6 worm cellular contexts compared by ENCODE assay signal in the genomic region with DNA sequence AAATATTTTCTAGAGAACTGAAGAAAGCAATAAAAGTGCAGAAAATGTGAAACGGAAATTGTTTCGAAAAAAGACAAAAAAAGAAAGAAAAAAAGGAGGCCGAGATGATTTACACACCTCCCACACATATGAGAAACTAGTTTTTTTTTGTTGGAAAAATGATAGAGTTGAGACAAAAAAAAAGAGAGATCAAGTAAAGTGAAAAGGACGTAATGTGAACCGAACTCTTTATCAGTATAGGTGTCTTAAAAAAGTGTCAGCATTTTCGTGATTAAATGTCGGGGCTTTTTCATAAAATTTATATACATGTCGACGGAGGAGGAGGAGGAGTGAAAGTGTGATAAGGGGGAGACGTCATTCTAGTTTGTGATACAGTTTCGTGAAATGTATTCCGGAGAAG.
A peak's percentile ranks its signal among the peaks of the same experiment; 100 is the strongest.
TF ChIP-seq lines count a peak whose summit lies in the region.

No protein-coding gene starts in this region.

TF ChIP-seq in whole organism, L1 larva, 84 proteins besides CTCF, POLR2A, EP300 and RAD21:
- no peak for TF ChIP-seq efl-1 (optimal IDR thresholded peaks at IDR 0.05; lab: Kevin White, UChicago)
- TF ChIP-seq efl-1 (GFP tag; optimal IDR thresholded peaks at IDR 0.05 in 1 of 2; lab: Kevin White, UChicago) = peak in 1 of 2 experiments; percentile 77
- no peak for TF ChIP-seq lsy-2 (tag; optimal IDR thresholded peaks at IDR 0.05; lab: Kevin White, UChicago)
- peak in 1 of 6 experiments; percentile 2 for TF ChIP-seq elt-3 (tag; optimal IDR thresholded peaks at IDR 0.05; lab: Kevin White, UChicago)
- TF ChIP-seq elt-2 (tag; optimal IDR thresholded peaks at IDR 0.05; lab: Kevin White, UChicago) = peak; percentile 63
- TF ChIP-seq blmp-1 (tag; optimal IDR thresholded peaks at IDR 0.05; lab: Kevin White, UChicago) = peak; percentile 21
- TF ChIP-seq nhr-90 (tag; optimal IDR thresholded peaks at IDR 0.05; lab: Kevin White, UChicago; ENCODE audit: poor library complexity) = peak; percentile 9
- TF ChIP-seq unc-98 (GFP tag; IDR thresholded peaks at IDR 0.05; lab: Robert Waterston, UW) = no peak
- peak in 1 of 2 experiments; percentile 0 for TF ChIP-seq lin-35 (GFP tag; optimal IDR thresholded peaks at IDR 0.05; lab: Kevin White, UChicago)
- no peak for TF ChIP-seq tbx-2 (tag; optimal IDR thresholded peaks at IDR 0.05; lab: Kevin White, UChicago)
- no peak for TF ChIP-seq snpc-4 (tag; optimal IDR thresholded peaks at IDR 0.05; lab: Kevin White, UChicago)
- TF ChIP-seq nhr-85 (tag; lab: Kevin White, UChicago) = peak; percentile 18

TF ChIP-seq in whole organism, L2 larva, 48 proteins besides CTCF, POLR2A, EP300 and RAD21 (continues in another document):
- TF ChIP-seq F13H6.1 (tag; optimal IDR thresholded peaks at IDR 0.05; lab: Kevin White, UChicago) (no peak), crh-2 (tag; optimal IDR thresholded peaks at IDR 0.05; lab: Kevin White, UChicago) (peak; percentile 35), Y55F3AM.14 (GFP tag; optimal IDR thresholded peaks at IDR 0.05; lab: Kevin White, UChicago) (no peak), sma-9 (GFP tag; optimal IDR thresholded peaks at IDR 0.05; lab: Kevin White, UChicago) (peak; percentile 28), sma-9 (tag; optimal IDR thresholded peaks at IDR 0.05; lab: Kevin White, UChicago) (no peak), lin-39 (tag; optimal IDR thresholded peaks at IDR 0.05; lab: Kevin White, UChicago) (no peak), nhr-21 (tag; optimal IDR thresholded peaks at IDR 0.05; lab: Kevin White, UChicago) (no peak), sma-3 (GFP tag; optimal IDR thresholded peaks at IDR 0.05; lab: Kevin White, UChicago) (no peak), ceh-16 (tag; optimal IDR thresholded peaks at IDR 0.05; lab: Kevin White, UChicago) (no peak), ztf-1 (GFP tag; conservative IDR thresholded peaks at IDR 0.05; lab: Robert Waterston, UW) (no peak), unc-62 (GFP tag; optimal IDR thresholded peaks at IDR 0.05; lab: Kevin White, UChicago) (no peak), fos-1 (tag; optimal IDR thresholded peaks at IDR 0.05; lab: Kevin White, UChicago) (peak; percentile 85), lin-13 (GFP tag; optimal IDR thresholded peaks at IDR 0.05; lab: Kevin White, UChicago) (no peak), lsy-2 (tag; optimal IDR thresholded peaks at IDR 0.05; lab: Kevin White, UChicago) (no peak), blmp-1 (tag; optimal IDR thresholded peaks at IDR 0.05; lab: Kevin White, UChicago; ENCODE audit: insufficient read depth) (peak; percentile 11), snpc-4 (tag; optimal IDR thresholded peaks at IDR 0.05; lab: Kevin White, UChicago) (no peak)

TF ChIP-seq in whole organism, L3 larva, 47 proteins besides CTCF, POLR2A, EP300 and RAD21 (continues in another document):
- TF ChIP-seq nfya-1 (tag; optimal IDR thresholded peaks at IDR 0.05; lab: Kevin White, UChicago; ENCODE audit: insufficient read depth) = no peak
- TF ChIP-seq aly-2 (tag; optimal IDR thresholded peaks at IDR 0.05; lab: Kevin White, UChicago) = no peak
- peak; percentile 90 for TF ChIP-seq elt-2 (tag; optimal IDR thresholded peaks at IDR 0.05; lab: Kevin White, UChicago)
- TF ChIP-seq mml-1 (tag; optimal IDR thresholded peaks at IDR 0.05; lab: Kevin White, UChicago) = no peak
- no peak for TF ChIP-seq fkh-10 (GFP tag; optimal IDR thresholded peaks at IDR 0.05; lab: Kevin White, UChicago)
- no peak for TF ChIP-seq elt-1 (tag; optimal IDR thresholded peaks at IDR 0.05; lab: Kevin White, UChicago)
- no peak for TF ChIP-seq nhr-76 (tag; optimal IDR thresholded peaks at IDR 0.05; lab: Kevin White, UChicago)
- no peak for TF ChIP-seq eor-1 (tag; optimal IDR thresholded peaks at IDR 0.05; lab: Kevin White, UChicago)
- TF ChIP-seq nhr-43 (tag; optimal IDR thresholded peaks at IDR 0.05; lab: Kevin White, UChicago; ENCODE audit: poor library complexity, severe bottlenecking) = no peak
- TF ChIP-seq ceh-82 (tag; optimal IDR thresholded peaks at IDR 0.05; lab: Kevin White, UChicago) = no peak
- TF ChIP-seq jun-1 (tag; optimal IDR thresholded peaks at IDR 0.05; lab: Kevin White, UChicago) = peak; percentile 42
- TF ChIP-seq nhr-12 (tag; optimal IDR thresholded peaks at IDR 0.05; lab: Kevin White, UChicago) = no peak
- no peak for TF ChIP-seq ZK546.5 (tag; optimal IDR thresholded peaks at IDR 0.05; lab: Kevin White, UChicago)
- TF ChIP-seq fos-1 (tag; optimal IDR thresholded peaks at IDR 0.05; lab: Kevin White, UChicago) = no peak
- TF ChIP-seq pqm-1 (tag; optimal IDR thresholded peaks at IDR 0.05; lab: Kevin White, UChicago) = peak; percentile 39
- no peak for TF ChIP-seq unc-62 (GFP tag; optimal IDR thresholded peaks at IDR 0.05; lab: Kevin White, UChicago)

TF ChIP-seq in whole organism, L4 larva, 104 proteins besides CTCF, POLR2A, EP300 and RAD21 (continues in another document):
- 0 out of 2 replicates have a peak, but pooled peaks have one; percentile 46 for TF ChIP-seq php-3 (GFP tag; IDR thresholded peaks at IDR 0.05; lab: Robert Waterston, UW)
- no peak for TF ChIP-seq Y48G9A.11 (GFP tag; IDR thresholded peaks at IDR 0.05; lab: Robert Waterston, UW)
- TF ChIP-seq nhr-77 (tag; optimal IDR thresholded peaks at IDR 0.05; lab: Kevin White, UChicago) = peak; percentile 26
- no peak for TF ChIP-seq ceh-28 (tag; optimal IDR thresholded peaks at IDR 0.05; lab: Kevin White, UChicago)
- no peak for TF ChIP-seq fkh-10 (GFP tag; optimal IDR thresholded peaks at IDR 0.05; lab: Kevin White, UChicago)
- no peak for TF ChIP-seq daf-16 (GFP tag; optimal IDR thresholded peaks at IDR 0.05; lab: Kevin White, UChicago)
- TF ChIP-seq daf-16 (tag; optimal IDR thresholded peaks at IDR 0.05; lab: Kevin White, UChicago) = peak; percentile 8
- TF ChIP-seq skn-1 (tag; optimal IDR thresholded peaks at IDR 0.05; lab: Kevin White, UChicago) = no peak
- TF ChIP-seq sdz-12 (GFP tag; optimal IDR thresholded peaks at IDR 0.05; lab: Kevin White, UChicago) = no peak
- no peak for TF ChIP-seq nhr-237 (tag; optimal IDR thresholded peaks at IDR 0.05; lab: Kevin White, UChicago)
- TF ChIP-seq unc-62 (GFP tag; optimal IDR thresholded peaks at IDR 0.05 in 1 of 2; lab: Kevin White, UChicago) = peak in 1 of 2 experiments; percentile 92
- TF ChIP-seq unc-62 (tag; optimal IDR thresholded peaks at IDR 0.05; lab: Kevin White, UChicago) = no peak
- no peak for TF ChIP-seq lir-3 (tag; optimal IDR thresholded peaks at IDR 0.05; lab: Kevin White, UChicago)
- TF ChIP-seq dmd-6 (GFP tag; IDR thresholded peaks at IDR 0.05; lab: Robert Waterston, UW) = peak; percentile 81
- 0 out of 2 replicates have a peak, but pooled peaks have one; percentile 10 for TF ChIP-seq lin-1 (GFP tag; IDR thresholded peaks at IDR 0.05; lab: Robert Waterston, UW)
- peak; percentile 69 for TF ChIP-seq dve-1 (tag; optimal IDR thresholded peaks at IDR 0.05; lab: Kevin White, UChicago; ENCODE audit: insufficient read depth)

TF ChIP-seq in whole organism, late embryonic, 69 proteins besides CTCF, POLR2A, EP300 and RAD21:
- TF ChIP-seq zip-5 (tag; optimal IDR thresholded peaks at IDR 0.05; lab: Kevin White, UChicago) (no peak), hlh-30 (tag; optimal IDR thresholded peaks at IDR 0.05; lab: Kevin White, UChicago; ENCODE audit: insufficient read depth) (no peak), unc-42 (tag; optimal IDR thresholded peaks at IDR 0.05; lab: Kevin White, UChicago) (no peak), syd-9 (tag; optimal IDR thresholded peaks at IDR 0.05; lab: Kevin White, UChicago) (no peak), elt-2 (tag; optimal IDR thresholded peaks at IDR 0.05; lab: Kevin White, UChicago) (peak; percentile 10)

TF ChIP-seq in whole organism, young adult, 124 proteins besides CTCF, POLR2A, EP300 and RAD21:
- TF ChIP-seq chd-7 (tag; optimal IDR thresholded peaks at IDR 0.05; lab: Kevin White, UChicago) (no peak), nhr-80 (tag; optimal IDR thresholded peaks at IDR 0.05; lab: Kevin White, UChicago) (peak; percentile 80), die-1 (tag; optimal IDR thresholded peaks at IDR 0.05; lab: Kevin White, UChicago) (no peak), dox-1 (GFP tag; IDR thresholded peaks at IDR 0.05; lab: Robert Waterston, UW) (peak; percentile 29; the same call in 1 of the 2 replicates)
